Fruit fly (Drosophila melanogaster): ENCODE data around the gene CG14915.

Gene CG14915

dm6 chr2L:11067970-11068369, 2.9 kb upstream of the CG14915 start:
- TF ChIP-seq br (GFP tag; optimal IDR thresholded peaks at IDR 0.05) (peak; percentile 11), CG32264 (GFP tag; optimal IDR thresholded peaks at IDR 0.05) (no peak), dmrt93B (GFP tag; optimal IDR thresholded peaks at IDR 0.05) (no peak), woc (GFP tag; optimal IDR thresholded peaks at IDR 0.05) (peak; percentile 55), pan (optimal IDR thresholded peaks at IDR 0.05) (peak; percentile 21)

- TF ChIP-seq rgr (GFP tag; optimal IDR thresholded peaks at IDR 0.05), result no peak
- TF ChIP-seq Rel (GFP tag; optimal IDR thresholded peaks at IDR 0.05), result no peak
- TF ChIP-seq Rel (tag; optimal IDR thresholded peaks at IDR 0.05), result no peak
- TF ChIP-seq h (GFP tag; optimal IDR thresholded peaks at IDR 0.05), result no peak
- TF ChIP-seq psq (GFP tag; optimal IDR thresholded peaks at IDR 0.05), result no peak
- no peak for TF ChIP-seq Abd-B (GFP tag; optimal IDR thresholded peaks at IDR 0.05)
- TF ChIP-seq dmrt93B (GFP tag; optimal IDR thresholded peaks at IDR 0.05), result no peak
Measured at dm6 chr2L:11068441-11068840, 2.4 kb upstream of the CG14915 start.

- TF ChIP-seq ey (GFP tag; optimal IDR thresholded peaks at IDR 0.05) (no peak), foxo (GFP tag; optimal IDR thresholded peaks at IDR 0.05) (no peak), Dif (GFP tag; optimal IDR thresholded peaks at IDR 0.05; ENCODE audit: partially characterized antibody) (peak; percentile 1)
Measured at dm6 chr2L:11068907-11069306, 1.9 kb upstream of the CG14915 start.

dm6 chr2L:11069475-11069874, 1.4 kb upstream of the CG14915 start:
- TF ChIP-seq Sp1 (GFP tag; optimal IDR thresholded peaks at IDR 0.05), result peak; percentile 54
- TF ChIP-seq dsf (GFP tag; optimal IDR thresholded peaks at IDR 0.05; ENCODE audit: borderline replicate concordance), result no peak
- no peak for TF ChIP-seq Myc (optimal IDR thresholded peaks at IDR 0.05)
- TF ChIP-seq rgr (GFP tag; optimal IDR thresholded peaks at IDR 0.05), result peak; percentile 21
- no peak for TF ChIP-seq dl (GFP tag; optimal IDR thresholded peaks at IDR 0.05; ENCODE audit: insufficient read depth in 1 of 2, partially characterized antibody in 2 of 2)
- no peak for TF ChIP-seq jim (GFP tag; optimal IDR thresholded peaks at IDR 0.05)
- TF ChIP-seq HLH106 (tag; optimal IDR thresholded peaks at IDR 0.05), result peak; percentile 36
- peak; percentile 16 for TF ChIP-seq psq (GFP tag; optimal IDR thresholded peaks at IDR 0.05)
- peak; percentile 15 for TF ChIP-seq br (GFP tag; optimal IDR thresholded peaks at IDR 0.05)
- TF ChIP-seq Rel (GFP tag; optimal IDR thresholded peaks at IDR 0.05), result no peak
- no peak for TF ChIP-seq Rel (tag; optimal IDR thresholded peaks at IDR 0.05)
- TF ChIP-seq fru (GFP tag; optimal IDR thresholded peaks at IDR 0.05), result peak; percentile 52
- no peak for TF ChIP-seq N (GFP tag; optimal IDR thresholded peaks at IDR 0.05)
- no peak for TF ChIP-seq Hnf4 (GFP tag; optimal IDR thresholded peaks at IDR 0.05)
- no peak for TF ChIP-seq usp (GFP tag; optimal IDR thresholded peaks at IDR 0.05)
- TF ChIP-seq ey (GFP tag; optimal IDR thresholded peaks at IDR 0.05), result peak; percentile 27
- peak in 1 of 2 experiments; percentile 32 for TF ChIP-seq foxo (GFP tag; optimal IDR thresholded peaks at IDR 0.05)
- TF ChIP-seq OdsH (GFP tag; optimal IDR thresholded peaks at IDR 0.05), result peak; percentile 55
- peak; percentile 37 for TF ChIP-seq woc (GFP tag; optimal IDR thresholded peaks at IDR 0.05)
- no peak for TF ChIP-seq GATAd (GFP tag; optimal IDR thresholded peaks at IDR 0.05)
- no peak for TF ChIP-seq CG9705 (GFP tag; optimal IDR thresholded peaks at IDR 0.05)
- TF ChIP-seq h (GFP tag; optimal IDR thresholded peaks at IDR 0.05), result peak; percentile 28
- no peak for TF ChIP-seq CrebA (GFP tag; optimal IDR thresholded peaks at IDR 0.05; ENCODE audit: borderline replicate concordance)

dm6 chr2L:11072250-11072649, 1.4 kb downstream of the CG14915 start:
- TF ChIP-seq Jra (GFP tag; optimal IDR thresholded peaks at IDR 0.05) (no peak), Abd-B (GFP tag; optimal IDR thresholded peaks at IDR 0.05) (no peak), foxo (GFP tag; optimal IDR thresholded peaks at IDR 0.05) (peak in 1 of 2 experiments; percentile 75), dl (GFP tag; optimal IDR thresholded peaks at IDR 0.05; ENCODE audit: insufficient read depth in 1 of 2, partially characterized antibody in 2 of 2) (no peak), Dfd (GFP tag; optimal IDR thresholded peaks at IDR 0.05) (no peak), h (GFP tag; optimal IDR thresholded peaks at IDR 0.05) (peak; percentile 85), Myc (optimal IDR thresholded peaks at IDR 0.05) (no peak), jim (GFP tag; optimal IDR thresholded peaks at IDR 0.05) (no peak), fru (GFP tag; optimal IDR thresholded peaks at IDR 0.05) (peak; percentile 79), OdsH (GFP tag; optimal IDR thresholded peaks at IDR 0.05) (peak; percentile 70), Hr83 (GFP tag; optimal IDR thresholded peaks at IDR 0.05; ENCODE audit: poor library complexity, severe bottlenecking) (no peak), tai (GFP tag; optimal IDR thresholded peaks at IDR 0.05) (no peak), sage (GFP tag; optimal IDR thresholded peaks at IDR 0.05) (peak; percentile 47), HLH106 (tag; optimal IDR thresholded peaks at IDR 0.05) (peak; percentile 65), psq (GFP tag; optimal IDR thresholded peaks at IDR 0.05) (peak; percentile 74), CG9705 (GFP tag; optimal IDR thresholded peaks at IDR 0.05) (no peak), Dif (GFP tag; optimal IDR thresholded peaks at IDR 0.05; ENCODE audit: partially characterized antibody) (no peak), dsf (GFP tag; optimal IDR thresholded peaks at IDR 0.05; ENCODE audit: borderline replicate concordance) (no peak), br (GFP tag; optimal IDR thresholded peaks at IDR 0.05) (peak; percentile 80), woc (GFP tag; optimal IDR thresholded peaks at IDR 0.05) (peak; percentile 88), pan (optimal IDR thresholded peaks at IDR 0.05) (no peak), sv (GFP tag; optimal IDR thresholded peaks at IDR 0.05) (no peak), Rel (GFP tag; optimal IDR thresholded peaks at IDR 0.05) (no peak), Rel (tag; optimal IDR thresholded peaks at IDR 0.05) (no peak), N (GFP tag; optimal IDR thresholded peaks at IDR 0.05) (no peak), CrebA (GFP tag; optimal IDR thresholded peaks at IDR 0.05; ENCODE audit: borderline replicate concordance) (peak; percentile 20), Hnf4 (GFP tag; optimal IDR thresholded peaks at IDR 0.05) (peak; percentile 64), rgr (GFP tag; optimal IDR thresholded peaks at IDR 0.05) (peak; percentile 73), ey (GFP tag; optimal IDR thresholded peaks at IDR 0.05) (peak; percentile 84), brk (GFP tag; optimal IDR thresholded peaks at IDR 0.05) (no peak), CG32264 (GFP tag; optimal IDR thresholded peaks at IDR 0.05) (no peak), Vsx2 (GFP tag; optimal IDR thresholded peaks at IDR 0.05; ENCODE audit: partially characterized antibody) (no peak), Hr78 (GFP tag; optimal IDR thresholded peaks at IDR 0.05) (no peak), lola (GFP tag; optimal IDR thresholded peaks at IDR 0.05) (no peak)
